Worm (Caenorhabditis elegans): ENCODE measurements around the gene Y41C4A.8.

- TF ChIP-seq him-1 (tag; optimal IDR thresholded peaks at IDR 0.05) (no peak), dao-5 (tag; optimal IDR thresholded peaks at IDR 0.05) (no peak), W03F9.2 (tag; optimal IDR thresholded peaks at IDR 0.05) (no peak)
Measured at ce11 chrIII:11732943-11733342, 24.3 kb upstream of the Y41C4A.8 start.

Measured in whole organism, L4/young adult.